Fruit fly (Drosophila melanogaster) whole organism, embryonic: ENCODE measurements around the gene Cyp12a4.

ENCODE experiments used
- CG12659 ChIP-seq: fragments of 200-800 bp; sonication (Bioruptor generic); optimal IDR thresholded peaks from 3 replicates; lab custom pipeline; 2017; ENCODE audit warnings: mild to moderate bottlenecking, missing biosample characterization, missing genetic modification reagents, missing genetic modification characterization
- CG18599 ChIP-seq: fragments of 200-800 bp; sonication (Bioruptor generic); optimal IDR thresholded peaks from 3 replicates; lab custom pipeline; 2017; ENCODE audit warnings: missing biosample characterization, missing genetic modification characterization, mild to moderate bottlenecking, moderate library complexity, missing genetic modification reagents
- CG2875 ChIP-seq: fragments of 200-800 bp; sonication (Bioruptor generic); optimal IDR thresholded peaks from 2 replicates; lab custom pipeline; 2017; ENCODE audit warnings: missing biosample characterization, mild to moderate bottlenecking, missing genetic modification characterization, missing genetic modification reagents
- CG3065 ChIP-seq: fragments of 200-800 bp; sonication (Bioruptor generic); optimal IDR thresholded peaks from 2 replicates; lab custom pipeline; 2016; ENCODE audit warnings: missing biosample characterization, missing genetic modification characterization
- CG32532 ChIP-seq: fragments of 200-800 bp; sonication (Bioruptor generic); IDR thresholded peaks from 2 replicates; pipeline ENCODE4 v1.3.6; 2022; ENCODE audit warnings: missing biosample characterization, missing genetic modification characterization
- CG7357 ChIP-seq: fragments of 200-800 bp; sonication (Bioruptor generic); IDR thresholded peaks from 3 replicates; pipeline ENCODE4 v1.3.6; 2022; ENCODE audit warnings: missing biosample characterization, missing genetic modification characterization
- CG7786 ChIP-seq: fragments of 200-800 bp; sonication (Bioruptor generic); optimal IDR thresholded peaks from 2 replicates; lab custom pipeline; 2016; ENCODE audit warnings: missing biosample characterization, missing genetic modification characterization
- CG7928 ChIP-seq: fragments of 200-800 bp; sonication (Bioruptor generic); optimal IDR thresholded peaks from 2 replicates; lab custom pipeline; 2017; ENCODE audit warnings: missing biosample characterization, mild to moderate bottlenecking, missing genetic modification characterization
- CG9609 ChIP-seq: fragments of 200-800 bp; sonication (Bioruptor generic); optimal IDR thresholded peaks from 3 replicates; lab custom pipeline; 2016; ENCODE audit warnings: missing biosample characterization, missing genetic modification characterization
- Camta ChIP-seq: fragments of 200-800 bp; sonication (Bioruptor generic); optimal IDR thresholded peaks from 2 replicates; lab custom pipeline; 2016; ENCODE audit warnings: missing biosample characterization, missing genetic modification characterization
- Deaf1 ChIP-seq: fragments of 200-800 bp; optimal IDR thresholded peaks from 3 replicates; lab custom pipeline; 2019; ENCODE audit warnings: missing biosample characterization, mild to moderate bottlenecking, missing genetic modification characterization, moderate library complexity
- Dek ChIP-seq: fragments of 200-800 bp; sonication (Bioruptor generic); optimal IDR thresholded peaks from 3 replicates; lab custom pipeline; 2019; ENCODE audit warnings: missing biosample characterization, mild to moderate bottlenecking, missing genetic modification characterization, moderate library complexity
- E2f2 ChIP-seq: fragments of 200-800 bp; sonication (Bioruptor generic); IDR thresholded peaks from 2 replicates; pipeline ENCODE4 v1.3.6; 2022; ENCODE audit warnings: missing biosample characterization, missing genetic modification characterization
- Ets65A ChIP-seq: fragments of 200-800 bp; sonication (Bioruptor generic); peaks from one replicate; lab custom pipeline; 2016; ENCODE audit warnings: missing biosample characterization, missing genetic modification characterization
- Gug ChIP-seq: fragments of 200-800 bp; sonication (Bioruptor generic); IDR thresholded peaks from 4 replicates; pipeline ENCODE4 v1.3.6; 2022; ENCODE audit warnings: missing biosample characterization, missing genetic modification characterization
- HLH54F ChIP-seq: fragments of 200-800 bp; sonication (Bioruptor generic); optimal IDR thresholded peaks from 3 replicates; lab custom pipeline; 2016; ENCODE audit warnings: missing biosample characterization, missing genetic modification characterization
- HLHmδ ChIP-seq: fragments of 200-800 bp; sonication (Bioruptor generic); optimal IDR thresholded peaks from 2 replicates; lab custom pipeline; 2018; ENCODE audit warnings: missing biosample characterization, mild to moderate bottlenecking, missing genetic modification characterization, moderate library complexity
- HmgZ ChIP-seq: fragments of 200-800 bp; sonication (Bioruptor generic); optimal IDR thresholded peaks from 2 replicates; lab custom pipeline; 2018; ENCODE audit warnings: missing biosample characterization, mild to moderate bottlenecking, missing genetic modification characterization
- Hr3 ChIP-seq: fragments of 200-800 bp; sonication (Bioruptor generic); optimal IDR thresholded peaks from 3 replicates; lab custom pipeline; 2016; ENCODE audit warnings: missing biosample characterization, missing genetic modification characterization
- Hr39 ChIP-seq: fragments of >200 bp; optimal IDR thresholded peaks from 2 replicates; lab custom pipeline; 2017
- NC2β ChIP-seq: fragments of 200-800 bp; sonication (Bioruptor generic); optimal IDR thresholded peaks from 2 replicates; lab custom pipeline; 2016; ENCODE audit warnings: missing biosample characterization, missing genetic modification characterization
- NFAT ChIP-seq: fragments of 200-800 bp; sonication (Bioruptor generic); IDR thresholded peaks from 2 replicates; pipeline ENCODE4 v1.3.6; 2022; ENCODE audit warnings: missing biosample characterization, missing genetic modification characterization
- Taf1 ChIP-seq: fragments of 200-800 bp; sonication (Bioruptor generic); IDR thresholded peaks from 2 replicates; pipeline ENCODE4 v1.3.6; 2022; ENCODE audit warnings: missing biosample characterization, missing genetic modification characterization
- bab2 ChIP-seq: fragments of 200-800 bp; sonication (Bioruptor generic); optimal IDR thresholded peaks from 2 replicates; lab custom pipeline; 2016; ENCODE audit warnings: missing biosample characterization, missing genetic modification characterization
- chif ChIP-seq, 2 experiments: fragments of 200-800 bp; sonication (Bioruptor generic); optimal IDR thresholded peaks; 3 replicates each; lab custom pipeline; 2016; ENCODE audit warnings: missing biosample characterization in 2 of 2, missing genetic modification characterization in 2 of 2
- fd3F ChIP-seq: fragments of 200-800 bp; sonication (Bioruptor generic); optimal IDR thresholded peaks from 2 replicates; lab custom pipeline; 2018; ENCODE audit warnings: missing biosample characterization, mild to moderate bottlenecking, missing genetic modification characterization, moderate library complexity
- hbn ChIP-seq: fragments of 200-800 bp; sonication (Bioruptor generic); IDR thresholded peaks from 2 replicates; pipeline ENCODE4 v1.3.6; 2022; ENCODE audit warnings: missing biosample characterization, missing genetic modification characterization; ENCODE audit not compliant: partially characterized antibody
- jumu ChIP-seq: fragments of 200-800 bp; sonication (Bioruptor generic); optimal IDR thresholded peaks from 3 replicates; lab custom pipeline; 2016; ENCODE audit warnings: missing biosample characterization, missing genetic modification characterization
- odd ChIP-seq: fragments of 200-800 bp; sonication (Bioruptor generic); optimal IDR thresholded peaks from 2 replicates; lab custom pipeline; 2017; ENCODE audit warnings: missing biosample characterization, mild to moderate bottlenecking, missing genetic modification characterization
- prd ChIP-seq, 3 experiments: fragments of >200 bp in 2 of 3; fragments of 200-800 bp in 1 of 3; sonication (Bioruptor generic) in 1 of 3; optimal IDR thresholded peaks in 2 of 3; IDR thresholded peaks in 1 of 3; 2 replicates in 2 of 3; 3 replicates in 1 of 3; pipeline versions ENCODE4 v1.3.6 to Lab custom; 2017 to 2022; ENCODE audit warnings: missing biosample characterization in 1 of 3, missing genetic modification characterization in 1 of 3
- run ChIP-seq: fragments of 200-800 bp; sonication (Bioruptor generic); optimal IDR thresholded peaks from 3 replicates; lab custom pipeline; 2018; ENCODE audit warnings: missing biosample characterization, mild to moderate bottlenecking, missing genetic modification characterization
- sd ChIP-seq: fragments of 200-800 bp; sonication (Bioruptor generic); optimal IDR thresholded peaks from 3 replicates; lab custom pipeline; 2018; ENCODE audit warnings: missing biosample characterization, mild to moderate bottlenecking, missing genetic modification characterization, moderate library complexity
- sens-2 ChIP-seq: fragments of 200-800 bp; sonication (Bioruptor generic); IDR thresholded peaks from 2 replicates; pipeline ENCODE4 v1.3.6; 2022; ENCODE audit warnings: missing biosample characterization, missing genetic modification characterization
- so ChIP-seq: fragments of 200-800 bp; sonication (Bioruptor generic); IDR thresholded peaks from 3 replicates; pipeline ENCODE4 v1.3.6; 2022; ENCODE audit warnings: missing biosample characterization, missing genetic modification characterization
- sqz ChIP-seq: fragments of 200-800 bp; sonication (Bioruptor generic); optimal IDR thresholded peaks from 3 replicates; lab custom pipeline; 2018; ENCODE audit warnings: missing biosample characterization, mild to moderate bottlenecking, missing genetic modification characterization
- sr ChIP-seq: fragments of 200-800 bp; sonication (Bioruptor generic); IDR thresholded peaks from 3 replicates; pipeline ENCODE4 v1.3.6; 2022; ENCODE audit warnings: missing biosample characterization, missing genetic modification characterization
- stc ChIP-seq: fragments of 200-800 bp; sonication (Bioruptor generic); IDR thresholded peaks from 2 replicates; pipeline ENCODE4 v1.3.6; 2022; ENCODE audit warnings: missing biosample characterization, missing genetic modification characterization
- tap ChIP-seq: fragments of 200-800 bp; optimal IDR thresholded peaks from 3 replicates; lab custom pipeline; 2019; ENCODE audit warnings: missing biosample characterization, mild to moderate bottlenecking, missing genetic modification characterization, moderate library complexity
- tll ChIP-seq, 2 experiments: fragments of 200-800 bp in 1 of 2; fragments of >200 bp in 1 of 2; sonication (Bioruptor generic) in 1 of 2; optimal IDR thresholded peaks; 2 replicates each; lab custom pipeline; 2017 to 2019; ENCODE audit warnings: missing biosample characterization in 2 of 2, missing genetic modification characterization in 2 of 2, mild to moderate bottlenecking in 1 of 2, moderate library complexity in 1 of 2
- tx ChIP-seq: fragments of 200-800 bp; sonication (Bioruptor generic); optimal IDR thresholded peaks from 2 replicates; lab custom pipeline; 2016; ENCODE audit warnings: missing biosample characterization, missing genetic modification characterization
- vvl ChIP-seq: fragments of 200-800 bp; sonication (Bioruptor generic); IDR thresholded peaks from 2 replicates; pipeline ENCODE4 v1.3.6; 2022; ENCODE audit warnings: missing biosample characterization, missing genetic modification characterization
- zen ChIP-seq: fragments of 200-800 bp; sonication (Bioruptor generic); optimal IDR thresholded peaks from 3 replicates; lab custom pipeline; 2018; ENCODE audit warnings: missing biosample characterization, mild to moderate bottlenecking, missing genetic modification characterization, moderate library complexity
- zf30C ChIP-seq: fragments of 200-800 bp; sonication (Bioruptor generic); optimal IDR thresholded peaks from 3 replicates; lab custom pipeline; 2018; ENCODE audit warnings: missing biosample characterization, mild to moderate bottlenecking, missing genetic modification characterization

Gene Cyp12a4

DNA sequence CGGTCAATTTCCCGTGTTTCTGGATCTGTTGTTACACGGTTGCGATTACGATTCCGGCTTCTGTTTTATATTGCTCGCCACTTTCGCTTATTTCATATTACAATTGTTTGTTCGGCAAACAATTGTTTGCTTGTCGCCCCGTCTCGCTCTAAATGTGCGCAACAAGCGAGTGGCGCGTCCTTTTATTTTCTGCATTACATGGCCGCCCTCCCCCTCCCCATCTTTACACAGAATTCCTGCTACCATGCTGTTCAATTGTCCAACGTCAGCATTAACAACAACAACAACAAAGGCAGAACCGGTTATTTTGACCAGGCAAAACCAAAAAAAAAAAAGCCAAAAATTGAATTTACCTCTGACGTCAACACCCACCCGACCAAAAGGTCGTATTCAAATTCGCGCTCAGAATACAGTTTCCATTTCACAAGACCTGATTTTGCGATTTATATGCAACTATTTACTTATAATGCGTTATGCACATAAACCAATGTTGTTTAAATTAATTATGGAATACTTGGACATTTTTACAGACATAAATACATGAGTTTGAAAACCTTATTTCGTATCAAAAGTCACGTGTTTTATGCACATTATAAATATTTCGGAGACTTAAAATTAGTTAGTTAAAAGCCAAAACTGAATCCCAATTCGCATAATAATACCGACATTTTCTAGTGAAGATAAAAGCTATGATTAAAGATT, 31.3 kb downstream of the Cyp12a4 start (continued):
- no peak for TF ChIP-seq HmgZ
- TF ChIP-seq zen = no peak
- TF ChIP-seq CG32532 (GFP tag; lab: Robert Waterston, UW) = peak; percentile 14; the same call in 1 of the 2 replicates
- no peak for TF ChIP-seq sr (GFP tag; lab: Robert Waterston, UW)
- TF ChIP-seq zf30C (GFP tag; lab: Kevin White, UChicago) = no peak
- TF ChIP-seq chif (GFP tag; optimal IDR thresholded peaks at IDR 0.05; lab: Kevin White, UChicago) = no peak
- TF ChIP-seq odd (GFP tag; lab: Kevin White, UChicago) = peak; percentile 39
- TF ChIP-seq CG7357 (GFP tag; lab: Robert Waterston, UW) = no peak
- TF ChIP-seq Hr3 (GFP tag; lab: Kevin White, UChicago) = no peak
- no peak for TF ChIP-seq tx (GFP tag; lab: Kevin White, UChicago)
- TF ChIP-seq bab2 (GFP tag; lab: Kevin White, UChicago) = no peak
- TF ChIP-seq Dek (tag; lab: Kevin White, UChicago) = peak; percentile 30
- no peak for TF ChIP-seq CG3065 (GFP tag; lab: Kevin White, UChicago)
- no peak for TF ChIP-seq CG7928 (GFP tag; lab: Kevin White, UChicago)
- TF ChIP-seq tap = no peak
- TF ChIP-seq CG18599 (GFP tag; lab: Kevin White, UChicago) = no peak
- TF ChIP-seq so (GFP tag; lab: Robert Waterston, UW) = no peak
- TF ChIP-seq sens-2 (GFP tag; lab: Robert Waterston, UW) = no peak
- no peak for TF ChIP-seq vvl (GFP tag; lab: Robert Waterston, UW)
- no peak for TF ChIP-seq fd3F (GFP tag; lab: Kevin White, UChicago)

DNA sequence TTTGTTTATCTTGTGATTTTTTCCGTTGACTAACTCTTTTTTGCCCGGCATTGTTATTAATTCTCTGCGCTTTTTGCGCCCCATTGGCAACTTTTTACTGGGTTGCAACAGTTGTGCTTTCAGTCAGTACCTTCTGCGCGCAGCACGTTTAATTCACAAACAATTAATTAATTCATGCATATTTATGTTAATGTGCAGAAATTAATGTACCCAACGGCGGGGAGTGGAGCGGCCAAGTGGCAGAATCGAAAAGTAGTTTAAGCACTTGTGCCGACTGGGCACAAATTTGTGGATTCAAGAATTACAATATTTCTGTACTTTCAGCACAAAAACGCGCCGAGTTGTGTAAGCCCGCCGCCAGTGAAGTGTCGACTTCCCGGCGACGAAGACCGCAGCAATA, 32.6 kb downstream of the Cyp12a4 start:
- no peak for TF ChIP-seq stc
- peak; percentile 60 for TF ChIP-seq Ets65A (GFP tag; lab: Kevin White, UChicago)
- no peak for TF ChIP-seq tll (GFP tag; optimal IDR thresholded peaks at IDR 0.05; lab: Kevin White, UChicago)
- no peak for TF ChIP-seq run
- TF ChIP-seq Camta (GFP tag; lab: Kevin White, UChicago) = no peak
- no peak for TF ChIP-seq CG12659 (GFP tag; lab: Kevin White, UChicago)
- no peak for TF ChIP-seq Gug
- TF ChIP-seq CG7786 = no peak
- TF ChIP-seq Hr39 (lab: Kevin White, UChicago) = no peak
- TF ChIP-seq Taf1 = no peak
- no peak for TF ChIP-seq hbn
- TF ChIP-seq E2f2 (GFP tag; lab: Robert Waterston, UW) = 0 out of 2 replicates have a peak, but pooled peaks have one; percentile 6
- no peak for TF ChIP-seq prd (optimal IDR thresholded peaks at IDR 0.05; lab: Kevin White, UChicago)
- TF ChIP-seq prd (GFP tag; IDR thresholded peaks at IDR 0.05; lab: Robert Waterston, UW) = no peak
- TF ChIP-seq jumu (GFP tag; lab: Kevin White, UChicago) = no peak
- TF ChIP-seq NFAT (GFP tag; lab: Robert Waterston, UW) = no peak
- no peak for TF ChIP-seq HLHmδ

DNA sequence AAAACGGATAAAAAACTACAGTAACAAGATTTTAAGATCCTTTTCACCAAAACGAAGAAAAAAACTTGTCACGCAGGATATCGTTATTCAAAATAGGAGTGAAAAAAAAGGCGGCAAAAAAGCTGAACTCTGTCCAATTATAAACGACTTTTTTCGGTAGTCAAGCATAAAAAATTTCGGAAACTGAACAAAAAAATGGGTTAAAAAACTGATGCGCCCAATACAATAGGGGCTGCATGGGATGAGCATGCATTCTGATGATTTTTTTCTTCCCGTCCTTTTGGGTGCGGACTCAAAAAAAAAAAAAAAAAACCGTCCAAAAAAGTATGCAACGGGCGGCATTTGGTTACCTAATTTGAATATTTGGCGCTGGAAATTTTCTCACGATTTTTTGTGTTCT, 39.6 kb downstream of the Cyp12a4 start:
- TF ChIP-seq CG2875 (GFP tag; lab: Kevin White, UChicago) (no peak), sqz (GFP tag; lab: Kevin White, UChicago) (peak; percentile 95), Deaf1 (tag; lab: Kevin White, UChicago) (no peak), sr (GFP tag; lab: Robert Waterston, UW) (no peak), CG9609 (no peak), HLH54F (GFP tag; lab: Kevin White, UChicago) (no peak), sd (tag; lab: Kevin White, UChicago) (no peak), NC2β (GFP tag; lab: Kevin White, UChicago) (no peak)
